Fruit fly (Drosophila melanogaster): ENCODE results near the gene Lgr4.
A peak's percentile ranks its signal among the peaks of the same experiment; 100 is the strongest.

Gene Lgr4

dm6 chrX:13128750-13129152, 60.2 kb downstream of the Lgr4 start, which contains the start of the genes CG32638, CG15717 and MFS10 (continued):
- peak; percentile 9 for TF ChIP-seq HmgD (GFP tag; optimal IDR thresholded peaks at IDR 0.05)
- no peak for TF ChIP-seq HHEX (GFP tag; optimal IDR thresholded peaks at IDR 0.05)
- TF ChIP-seq Abd-B (GFP tag; optimal IDR thresholded peaks at IDR 0.05) = peak; percentile 6
- TF ChIP-seq CG9932 (GFP tag; IDR thresholded peaks at IDR 0.05) = peak; percentile 30; the same call in 1 of the 2 replicates
- TF ChIP-seq GATAe (GFP tag; conservative IDR thresholded peaks at IDR 0.05) = peak; percentile 51; the same call in 1 of the 2 replicates
- TF ChIP-seq CG15269 (tag; optimal IDR thresholded peaks at IDR 0.05) = peak; percentile 10
- TF ChIP-seq CG4730 (GFP tag; IDR thresholded peaks at IDR 0.05) = no peak
- TF ChIP-seq Hand (GFP tag; optimal IDR thresholded peaks at IDR 0.05) = no peak
- TF ChIP-seq CG5180 (GFP tag; optimal IDR thresholded peaks at IDR 0.05) = no peak
- no peak for TF ChIP-seq CG10959 (GFP tag; IDR thresholded peaks at IDR 0.05)
- TF ChIP-seq crol (GFP tag; IDR thresholded peaks at IDR 0.05) = no peak
- peak; percentile 47 for TF ChIP-seq Dref (GFP tag; IDR thresholded peaks at IDR 0.05)
- TF ChIP-seq Med (GFP tag) = peak; percentile 91
- no peak for TF ChIP-seq CG6654 (GFP tag; optimal IDR thresholded peaks at IDR 0.05)
- TF ChIP-seq CG13624 (GFP tag; optimal IDR thresholded peaks at IDR 0.05) = peak; percentile 19
- no peak for TF ChIP-seq odd (GFP tag; optimal IDR thresholded peaks at IDR 0.05)
- peak; percentile 50; the same call in 1 of the 2 replicates for TF ChIP-seq vvl (GFP tag; IDR thresholded peaks at IDR 0.05)
- no peak for TF ChIP-seq inv (GFP tag; IDR thresholded peaks at IDR 0.05; ENCODE audit: partially characterized antibody)
- TF ChIP-seq p53 (GFP tag; optimal IDR thresholded peaks at IDR 0.05) = no peak
- TF ChIP-seq CG18476 (GFP tag; optimal IDR thresholded peaks at IDR 0.05) = no peak
- TF ChIP-seq CG32532 (GFP tag; IDR thresholded peaks at IDR 0.05) = no peak
- peak; percentile 38 for TF ChIP-seq CG7987 (GFP tag; optimal IDR thresholded peaks at IDR 0.05)
- peak; percentile 94 for TF ChIP-seq cg (GFP tag; optimal IDR thresholded peaks at IDR 0.05)
- no peak for TF ChIP-seq gsb (GFP tag; IDR thresholded peaks at IDR 0.05)
- no peak for TF ChIP-seq pan (optimal IDR thresholded peaks at IDR 0.05)
- TF ChIP-seq pan (GFP tag; optimal IDR thresholded peaks at IDR 0.05 in 1 of 2, IDR thresholded peaks at IDR 0.05 in 1 of 2) = no peak
- no peak for TF ChIP-seq CG16815 (GFP tag; optimal IDR thresholded peaks at IDR 0.05)
- peak; percentile 33 for TF ChIP-seq CG2120 (GFP tag; optimal IDR thresholded peaks at IDR 0.05)
- TF ChIP-seq BEAF-32 (GFP tag; optimal IDR thresholded peaks at IDR 0.05) = peak; percentile 54
- TF ChIP-seq chn (GFP tag; optimal IDR thresholded peaks at IDR 0.05) = no peak
- TF ChIP-seq CG10543 (GFP tag; optimal IDR thresholded peaks at IDR 0.05) = peak; percentile 52
- peak in 1 of 2 experiments; percentile 31 for TF ChIP-seq insv (GFP tag; optimal IDR thresholded peaks at IDR 0.05)
- TF ChIP-seq zf30C (GFP tag; optimal IDR thresholded peaks at IDR 0.05) = no peak
- TF ChIP-seq CG6765 (GFP tag; optimal IDR thresholded peaks at IDR 0.05) = no peak
- peak; percentile 78 for TF ChIP-seq CG15514 (GFP tag; optimal IDR thresholded peaks at IDR 0.05)
- no peak for TF ChIP-seq gcm (GFP tag; optimal IDR thresholded peaks at IDR 0.05)
- peak; percentile 67 for TF ChIP-seq CG13894 (tag; optimal IDR thresholded peaks at IDR 0.05)
- TF ChIP-seq grau (tag; optimal IDR thresholded peaks at IDR 0.05) = peak; percentile 12
- no peak for TF ChIP-seq Doc3 (GFP tag; IDR thresholded peaks at IDR 0.05; ENCODE audit: partially characterized antibody)
- no peak for TF ChIP-seq CG11695 (GFP tag; IDR thresholded peaks at IDR 0.05)
- TF ChIP-seq toy (GFP tag; IDR thresholded peaks at IDR 0.05) = no peak
- peak; percentile 28 for TF ChIP-seq mirr (GFP tag; optimal IDR thresholded peaks at IDR 0.05)
- TF ChIP-seq CG11696 (GFP tag; IDR thresholded peaks at IDR 0.05) = no peak
- no peak for TF ChIP-seq bowl (GFP tag; IDR thresholded peaks at IDR 0.05)
- no peak for TF ChIP-seq CG7357 (GFP tag; IDR thresholded peaks at IDR 0.05)
- no peak for TF ChIP-seq Atf6 (GFP tag; IDR thresholded peaks at IDR 0.05)
- no peak for TF ChIP-seq her (GFP tag; optimal IDR thresholded peaks at IDR 0.05)
- TF ChIP-seq lab (GFP tag; optimal IDR thresholded peaks at IDR 0.05) = peak; percentile 19
- peak; percentile 30 for TF ChIP-seq sug (tag; optimal IDR thresholded peaks at IDR 0.05)
- no peak for TF ChIP-seq tgo (GFP tag; IDR thresholded peaks at IDR 0.05)
- TF ChIP-seq MESR4 (GFP tag; optimal IDR thresholded peaks at IDR 0.05) = peak; percentile 80

All from whole organism, embryonic.